Fruit fly (Drosophila melanogaster): ENCODE measurements around the gene CG31848.

The CG31848 gene

dm6 chr2L:13222225-13222648 is 43.4 kb downstream of the CG31848 start, which contains the start of the genes Ski6 and CG16812 (continued):
- TF ChIP-seq eg (GFP tag; IDR thresholded peaks at IDR 0.05), result peak; percentile 66
- TF ChIP-seq Smox (GFP tag; optimal IDR thresholded peaks at IDR 0.05), result no peak
- TF ChIP-seq Sox102F (GFP tag; optimal IDR thresholded peaks at IDR 0.05), result no peak
- TF ChIP-seq svp (GFP tag), result no peak
- TF ChIP-seq Eip93F (GFP tag; optimal IDR thresholded peaks at IDR 0.05), result no peak
- no peak for TF ChIP-seq CG6808 (GFP tag; optimal IDR thresholded peaks at IDR 0.05)
- no peak for TF ChIP-seq net (GFP tag; optimal IDR thresholded peaks at IDR 0.05)
- TF ChIP-seq CG6792 (GFP tag; optimal IDR thresholded peaks at IDR 0.05), result peak; percentile 36
- no peak for TF ChIP-seq ss (GFP tag; optimal IDR thresholded peaks at IDR 0.05)
- no peak for TF ChIP-seq Met (GFP tag; optimal IDR thresholded peaks at IDR 0.05)
- TF ChIP-seq esn (GFP tag; optimal IDR thresholded peaks at IDR 0.05), result peak; percentile 70
- TF ChIP-seq CG9139 (GFP tag; optimal IDR thresholded peaks at IDR 0.05), result no peak
- TF ChIP-seq Eip75B (GFP tag; optimal IDR thresholded peaks at IDR 0.05), result no peak
- TF ChIP-seq fd85E (GFP tag; optimal IDR thresholded peaks at IDR 0.05), result no peak
- TF ChIP-seq dac (GFP tag; optimal IDR thresholded peaks at IDR 0.05), result no peak
- no peak for TF ChIP-seq CG11762 (GFP tag; optimal IDR thresholded peaks at IDR 0.05; ENCODE audit: insufficient read depth)
- TF ChIP-seq Hr38 (GFP tag; optimal IDR thresholded peaks at IDR 0.05), result no peak
- no peak for TF ChIP-seq pdm3 (GFP tag; optimal IDR thresholded peaks at IDR 0.05)
- peak; percentile 35; the same call in 1 of the 2 replicates for TF ChIP-seq Gug (GFP tag; IDR thresholded peaks at IDR 0.05)
- no peak for TF ChIP-seq Lpt (GFP tag; optimal IDR thresholded peaks at IDR 0.05)
- peak; percentile 49 for TF ChIP-seq cyc (GFP tag; optimal IDR thresholded peaks at IDR 0.05)
- TF ChIP-seq CG10669 (GFP tag; optimal IDR thresholded peaks at IDR 0.05), result no peak
- TF ChIP-seq CG8119 (GFP tag; IDR thresholded peaks at IDR 0.05), result peak; percentile 43; the same call in 1 of the 3 replicates
- no peak for TF ChIP-seq fd59A (GFP tag; optimal IDR thresholded peaks at IDR 0.05)
- no peak for TF ChIP-seq acj6 (GFP tag; optimal IDR thresholded peaks at IDR 0.05)
- TF ChIP-seq CG11294 (GFP tag; IDR thresholded peaks at IDR 0.05), result no peak
- TF ChIP-seq Sox14 (GFP tag; optimal IDR thresholded peaks at IDR 0.05), result no peak
- no peak for TF ChIP-seq CG32006 (GFP tag; optimal IDR thresholded peaks at IDR 0.05)
- peak; percentile 41 for TF ChIP-seq CG8632 (GFP tag; optimal IDR thresholded peaks at IDR 0.05)
- TF ChIP-seq fkh (GFP tag; optimal IDR thresholded peaks at IDR 0.05), result peak; percentile 78
- no peak for TF ChIP-seq lz (GFP tag; optimal IDR thresholded peaks at IDR 0.05)

- no peak for TF ChIP-seq Hr39 (GFP tag; optimal IDR thresholded peaks at IDR 0.05)
- peak; percentile 13 for TF ChIP-seq CG31627 (GFP tag; optimal IDR thresholded peaks at IDR 0.05)
- no peak for TF ChIP-seq ss (GFP tag; optimal IDR thresholded peaks at IDR 0.05)
- peak; percentile 21 for TF ChIP-seq CG3032 (tag; optimal IDR thresholded peaks at IDR 0.05)
- TF ChIP-seq acj6 (GFP tag; optimal IDR thresholded peaks at IDR 0.05), result no peak
- TF ChIP-seq CG11762 (GFP tag; optimal IDR thresholded peaks at IDR 0.05; ENCODE audit: insufficient read depth), result no peak
- no peak for TF ChIP-seq Eip75B (GFP tag; optimal IDR thresholded peaks at IDR 0.05)
- TF ChIP-seq CG1621 (tag; optimal IDR thresholded peaks at IDR 0.05), result no peak
- TF ChIP-seq achi (GFP tag; optimal IDR thresholded peaks at IDR 0.05), result no peak
- TF ChIP-seq CG10669 (GFP tag; optimal IDR thresholded peaks at IDR 0.05), result no peak
- TF ChIP-seq CG6808 (GFP tag; optimal IDR thresholded peaks at IDR 0.05), result no peak
- no peak for TF ChIP-seq CG15336 (GFP tag; IDR thresholded peaks at IDR 0.05)
- TF ChIP-seq CG10631 (GFP tag; optimal IDR thresholded peaks at IDR 0.05), result no peak
- TF ChIP-seq Sox15 (GFP tag; optimal IDR thresholded peaks at IDR 0.05), result no peak
- TF ChIP-seq CG7368 (GFP tag; optimal IDR thresholded peaks at IDR 0.05), result no peak
- no peak for TF ChIP-seq dsx (GFP tag; optimal IDR thresholded peaks at IDR 0.05; ENCODE audit: poor library complexity, severe bottlenecking)
- TF ChIP-seq Blimp-1 (GFP tag; optimal IDR thresholded peaks at IDR 0.05), result no peak
- peak; percentile 6 for TF ChIP-seq lz (GFP tag; optimal IDR thresholded peaks at IDR 0.05)
- TF ChIP-seq net (GFP tag; optimal IDR thresholded peaks at IDR 0.05), result no peak
- no peak for TF ChIP-seq salr (GFP tag; optimal IDR thresholded peaks at IDR 0.05)
- no peak for TF ChIP-seq fd85E (GFP tag; optimal IDR thresholded peaks at IDR 0.05)
- peak; percentile 46 for TF ChIP-seq topi (GFP tag; optimal IDR thresholded peaks at IDR 0.05)
- TF ChIP-seq OdsH (GFP tag; optimal IDR thresholded peaks at IDR 0.05), result no peak
- TF ChIP-seq Hr4 (GFP tag; optimal IDR thresholded peaks at IDR 0.05), result no peak
- no peak for TF ChIP-seq CG6276 (GFP tag; optimal IDR thresholded peaks at IDR 0.05)
- no peak for TF ChIP-seq fd59A (GFP tag; optimal IDR thresholded peaks at IDR 0.05)
- TF ChIP-seq vri (GFP tag; optimal IDR thresholded peaks at IDR 0.05), result no peak
- no peak for TF ChIP-seq CG11902 (GFP tag; optimal IDR thresholded peaks at IDR 0.05)
- TF ChIP-seq CG8632 (GFP tag; optimal IDR thresholded peaks at IDR 0.05), result no peak
Observed at dm6 chr2L:13219281-13220092, 46.2 kb downstream of the CG31848 start, which contains the start of the genes CG9426 and mRF1. TSS of gene CG9426 (minus strand) at chr2L:13219923. TSS of gene mRF1 (plus strand) at chr2L:13219979.
